Fruit fly (Drosophila melanogaster): ENCODE measurements around the gene Rh7.
A peak's percentile ranks its signal among the peaks of the same experiment; 100 is the strongest.

The Rh7 gene

DNA sequence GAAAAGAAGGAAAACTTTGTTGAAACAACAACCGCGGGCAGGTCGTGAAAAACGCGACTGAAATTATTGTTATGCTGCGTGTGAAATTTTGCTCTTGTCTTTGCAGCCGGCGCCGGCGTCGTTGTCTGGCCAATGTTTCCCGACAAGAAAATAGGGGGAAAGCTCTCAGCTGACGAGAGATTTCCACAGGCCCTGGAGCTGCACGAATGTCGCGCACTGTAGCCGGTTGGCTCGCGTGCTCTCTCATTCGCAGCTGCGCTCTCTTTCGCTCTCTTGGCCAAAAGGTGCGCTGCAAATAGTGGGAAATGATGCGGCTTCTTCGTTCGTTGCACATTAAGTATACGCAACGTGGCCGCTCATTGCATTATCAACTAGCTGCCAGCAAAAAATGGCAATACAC lies 11.6 kb downstream of the Rh7 start, which contains the start of gene CG9760 (continued):
- TF ChIP-seq croc (GFP tag; conservative IDR thresholded peaks at IDR 0.05) (no peak), Adf1 (GFP tag; IDR thresholded peaks at IDR 0.05) (peak; percentile 40; the same call in 1 of the 2 replicates), CG8089 (GFP tag; optimal IDR thresholded peaks at IDR 0.05) (no peak), CG7372 (GFP tag; IDR thresholded peaks at IDR 0.05) (peak; percentile 66; the same call in 1 of the 2 replicates), Bgb (GFP tag; IDR thresholded peaks at IDR 0.05; ENCODE audit: partially characterized antibody) (no peak), CG9817 (tag; optimal IDR thresholded peaks at IDR 0.05) (no peak), mam (GFP tag; optimal IDR thresholded peaks at IDR 0.05) (no peak), CG11695 (GFP tag; IDR thresholded peaks at IDR 0.05) (peak; percentile 88), CG15696 (tag; optimal IDR thresholded peaks at IDR 0.05) (no peak), tup (GFP tag; optimal IDR thresholded peaks at IDR 0.05) (no peak), dpn (GFP tag; optimal IDR thresholded peaks at IDR 0.05) (no peak), cad (GFP tag; optimal IDR thresholded peaks at IDR 0.05) (no peak), Xrp1 (GFP tag; IDR thresholded peaks at IDR 0.05) (peak; percentile 22; the same call in 1 of the 2 replicates), bbx (GFP tag; IDR thresholded peaks at IDR 0.05; ENCODE audit: partially characterized antibody) (no peak), Hr51 (GFP tag; optimal IDR thresholded peaks at IDR 0.05) (no peak), HLH3B (GFP tag; IDR thresholded peaks at IDR 0.05) (0 out of 2 replicates have a peak, but pooled peaks have one; percentile 39), CG2116 (GFP tag; optimal IDR thresholded peaks at IDR 0.05) (no peak), Hey (tag; optimal IDR thresholded peaks at IDR 0.05) (no peak), CG1233 (GFP tag; optimal IDR thresholded peaks at IDR 0.05) (no peak), Rx (GFP tag; IDR thresholded peaks at IDR 0.05) (0 out of 2 replicates have a peak, but pooled peaks have one; percentile 22), HmgZ (tag; optimal IDR thresholded peaks at IDR 0.05) (no peak), CG11560 (tag; IDR thresholded peaks at IDR 0.05) (no peak), lmd (GFP tag; IDR thresholded peaks at IDR 0.05) (peak; percentile 39), pros (GFP tag; optimal IDR thresholded peaks at IDR 0.05) (no peak), sima (GFP tag; optimal IDR thresholded peaks at IDR 0.05) (no peak), CG3281 (GFP tag; optimal IDR thresholded peaks at IDR 0.05) (no peak), CG4854 (GFP tag; optimal IDR thresholded peaks at IDR 0.05) (no peak), phol (tag; optimal IDR thresholded peaks at IDR 0.05) (no peak), Kr (GFP tag; optimal IDR thresholded peaks at IDR 0.05) (no peak), CG3726 (GFP tag; IDR thresholded peaks at IDR 0.05) (no peak), ap (GFP tag; IDR thresholded peaks at IDR 0.05) (no peak), BtbVII (GFP tag; optimal IDR thresholded peaks at IDR 0.05) (no peak), bab2 (GFP tag; optimal IDR thresholded peaks at IDR 0.05) (no peak), zfh1 (GFP tag; IDR thresholded peaks at IDR 0.05) (0 out of 3 replicates have a peak, but pooled peaks have one; percentile 37), NfI (GFP tag; optimal IDR thresholded peaks at IDR 0.05) (no peak), hkb (optimal IDR thresholded peaks at IDR 0.05) (no peak), hkb (GFP tag; IDR thresholded peaks at IDR 0.05) (peak; percentile 65; the same call in 1 of the 2 replicates), gce (GFP tag; IDR thresholded peaks at IDR 0.05) (0 out of 3 replicates have a peak, but pooled peaks have one; percentile 12), ham (GFP tag; IDR thresholded peaks at IDR 0.05) (no peak), CG33557 (GFP tag; optimal IDR thresholded peaks at IDR 0.05) (no peak), CG30431 (GFP tag; optimal IDR thresholded peaks at IDR 0.05) (no peak), lilli (GFP tag; optimal IDR thresholded peaks at IDR 0.05) (no peak), chn (GFP tag; optimal IDR thresholded peaks at IDR 0.05) (no peak), Blimp-1 (GFP tag; optimal IDR thresholded peaks at IDR 0.05) (no peak), pfk (GFP tag; optimal IDR thresholded peaks at IDR 0.05) (no peak), GATAe (GFP tag; conservative IDR thresholded peaks at IDR 0.05) (no peak), Fer2 (tag; optimal IDR thresholded peaks at IDR 0.05) (no peak), Max (GFP tag; optimal IDR thresholded peaks at IDR 0.05) (no peak), stwl (tag; optimal IDR thresholded peaks at IDR 0.05) (no peak), Chrac-16 (GFP tag; optimal IDR thresholded peaks at IDR 0.05) (no peak), ewg (GFP tag; optimal IDR thresholded peaks at IDR 0.05) (peak; percentile 56), dan (GFP tag; IDR thresholded peaks at IDR 0.05) (no peak)

All from whole organism, embryonic.